Worm (Caenorhabditis elegans): ENCODE results near the gene gex-5.

Gene gex-5

ce11 chrIII:4756983-4757382 is 24.8 kb downstream of the gex-5 start, which contains the start of gene fbxl-2 (continued):
- TF ChIP-seq T23F11.4 (GFP tag; optimal IDR thresholded peaks at IDR 0.05) (no peak), ahr-1 (tag; optimal IDR thresholded peaks at IDR 0.05) (peak; percentile 14), dmd-4 (tag; optimal IDR thresholded peaks at IDR 0.05; ENCODE audit: borderline replicate concordance) (peak; percentile 44), elt-4 (tag; optimal IDR thresholded peaks at IDR 0.05) (no peak), che-1 (tag; optimal IDR thresholded peaks at IDR 0.05) (peak; percentile 48), madf-2 (tag; optimal IDR thresholded peaks at IDR 0.05) (peak; percentile 53), nhr-11 (tag; optimal IDR thresholded peaks at IDR 0.05) (no peak), fkh-10 (GFP tag; optimal IDR thresholded peaks at IDR 0.05) (peak; percentile 4), ceh-14 (tag; optimal IDR thresholded peaks at IDR 0.05) (peak; percentile 89), ceh-34 (tag; optimal IDR thresholded peaks at IDR 0.05) (peak; percentile 90), lim-6 (tag; optimal IDR thresholded peaks at IDR 0.05) (peak; percentile 58), hlh-30 (tag; optimal IDR thresholded peaks at IDR 0.05; ENCODE audit: insufficient read depth) (peak; percentile 73), pha-2 (tag; optimal IDR thresholded peaks at IDR 0.05) (peak; percentile 72), hlh-15 (tag; optimal IDR thresholded peaks at IDR 0.05) (no peak), syd-9 (tag; optimal IDR thresholded peaks at IDR 0.05) (peak; percentile 63), nhr-232 (tag; optimal IDR thresholded peaks at IDR 0.05) (peak; percentile 21), ttx-3 (tag; optimal IDR thresholded peaks at IDR 0.05) (peak; percentile 39), ceh-30 (tag; optimal IDR thresholded peaks at IDR 0.05) (peak; percentile 85), pat-9 (tag; optimal IDR thresholded peaks at IDR 0.05) (peak; percentile 64), K09A11.1 (tag; optimal IDR thresholded peaks at IDR 0.05; ENCODE audit: insufficient read depth) (no peak), sox-4 (tag; optimal IDR thresholded peaks at IDR 0.05) (peak; percentile 57), gmeb-2 (tag; optimal IDR thresholded peaks at IDR 0.05) (peak; percentile 57), hlh-8 (tag; optimal IDR thresholded peaks at IDR 0.05) (peak; percentile 44), ceh-31 (tag; optimal IDR thresholded peaks at IDR 0.05) (peak; percentile 88), ceh-6 (GFP tag; optimal IDR thresholded peaks at IDR 0.05) (peak; percentile 71), tbx-7 (tag; optimal IDR thresholded peaks at IDR 0.05) (peak; percentile 20), fkh-6 (tag; optimal IDR thresholded peaks at IDR 0.05) (peak; percentile 40), ceh-19 (GFP tag; optimal IDR thresholded peaks at IDR 0.05) (peak; percentile 17), pros-1 (tag; optimal IDR thresholded peaks at IDR 0.05) (peak; percentile 36), eyg-1 (tag; optimal IDR thresholded peaks at IDR 0.05) (no peak), sox-2 (GFP tag; IDR thresholded peaks at IDR 0.05) (no peak; the same call in 1 of the 2 replicates), rnt-1 (tag; optimal IDR thresholded peaks at IDR 0.05) (peak; percentile 68), ceh-2 (tag; optimal IDR thresholded peaks at IDR 0.05) (peak; percentile 54), ceh-22 (tag; optimal IDR thresholded peaks at IDR 0.05) (no peak), ets-4 (tag; optimal IDR thresholded peaks at IDR 0.05) (peak; percentile 95), hlh-13 (GFP tag; optimal IDR thresholded peaks at IDR 0.05) (no peak), fax-1 (tag; optimal IDR thresholded peaks at IDR 0.05) (peak; percentile 16), ceh-48 (tag; optimal IDR thresholded peaks at IDR 0.05) (peak; percentile 54)

ce11 chrIII:4754001-4754561 is 27.7 kb downstream of the gex-5 start, which contains the start of the genes rps-0 and rbg-3:
Gene rps-0 (minus strand): TSS chrIII:4754051.
Gene rbg-3 (plus strand): TSS chrIII:4754424.
- TF ChIP-seq npax-4 (tag; optimal IDR thresholded peaks at IDR 0.05) = no peak
- no peak for TF ChIP-seq C08G9.2 (tag; optimal IDR thresholded peaks at IDR 0.05)
- TF ChIP-seq sdc-2 (tag; optimal IDR thresholded peaks at IDR 0.05) = no peak
- TF ChIP-seq lim-6 (tag; optimal IDR thresholded peaks at IDR 0.05) = no peak
- no peak for TF ChIP-seq nhr-232 (tag; optimal IDR thresholded peaks at IDR 0.05)
- peak; percentile 70 for TF ChIP-seq ets-4 (tag; optimal IDR thresholded peaks at IDR 0.05)
- peak; percentile 56 for TF ChIP-seq tbx-2 (tag; optimal IDR thresholded peaks at IDR 0.05)
- TF ChIP-seq ceh-19 (GFP tag; optimal IDR thresholded peaks at IDR 0.05) = no peak
- peak; percentile 9 for TF ChIP-seq tbx-7 (tag; optimal IDR thresholded peaks at IDR 0.05)
- no peak for TF ChIP-seq pha-4 (tag; optimal IDR thresholded peaks at IDR 0.05)
- TF ChIP-seq sox-4 (tag; optimal IDR thresholded peaks at IDR 0.05) = no peak
- TF ChIP-seq syd-9 (tag; optimal IDR thresholded peaks at IDR 0.05) = no peak
- TF ChIP-seq ceh-48 (tag; optimal IDR thresholded peaks at IDR 0.05) = peak; percentile 9
- TF ChIP-seq ceh-34 (tag; optimal IDR thresholded peaks at IDR 0.05) = peak; percentile 22
- TF ChIP-seq elt-2 (tag; optimal IDR thresholded peaks at IDR 0.05) = peak; percentile 33
- no peak for TF ChIP-seq ama-1 (optimal IDR thresholded peaks at IDR 0.05)
- peak; percentile 4 for TF ChIP-seq unc-86 (tag; optimal IDR thresholded peaks at IDR 0.05)
- TF ChIP-seq hlh-6 (tag; optimal IDR thresholded peaks at IDR 0.05) = no peak
- no peak for TF ChIP-seq ceh-22 (tag; optimal IDR thresholded peaks at IDR 0.05)
- TF ChIP-seq elt-4 (tag; optimal IDR thresholded peaks at IDR 0.05) = no peak
- no peak for TF ChIP-seq ceh-30 (tag; optimal IDR thresholded peaks at IDR 0.05)
- peak; percentile 75 for TF ChIP-seq ceh-31 (tag; optimal IDR thresholded peaks at IDR 0.05)
- peak; percentile 67 for TF ChIP-seq dve-1 (tag; optimal IDR thresholded peaks at IDR 0.05)
- TF ChIP-seq unc-55 (GFP tag; optimal IDR thresholded peaks at IDR 0.05) = peak; percentile 57
- no peak for TF ChIP-seq madf-2 (tag; optimal IDR thresholded peaks at IDR 0.05)
- no peak for TF ChIP-seq Y22D7AL.16 (tag; optimal IDR thresholded peaks at IDR 0.05)
- TF ChIP-seq pros-1 (tag; optimal IDR thresholded peaks at IDR 0.05) = no peak
- no peak for TF ChIP-seq sox-2 (GFP tag; IDR thresholded peaks at IDR 0.05)
- TF ChIP-seq pha-2 (tag; optimal IDR thresholded peaks at IDR 0.05) = no peak
- no peak for TF ChIP-seq fkh-6 (tag; optimal IDR thresholded peaks at IDR 0.05)
- TF ChIP-seq hlh-13 (GFP tag; optimal IDR thresholded peaks at IDR 0.05) = no peak

All from whole organism, late embryonic.